Worm (Caenorhabditis elegans) whole organism, late embryonic: Measurements from ENCODE around the gene srz-1.

Experiments used
- ceh-24 ChIP-seq: sonication (generic microtip); optimal IDR thresholded peaks from 2 replicates; lab custom pipeline; 2016; ENCODE audit warnings: mild to moderate bottlenecking, missing genetic modification characterization, missing compliant biosample characterization
- fkh-10 ChIP-seq: fragments of 150-350 bp; optimal IDR thresholded peaks from 2 replicates; lab custom pipeline; 2014; ENCODE audit warnings: missing biosample characterization, missing genetic modification reagents, missing genetic modification characterization
- pag-3 ChIP-seq: sonication (generic microtip); optimal IDR thresholded peaks from 2 replicates; lab custom pipeline; 2016; ENCODE audit warnings: missing compliant biosample characterization, missing genetic modification characterization, borderline replicate concordance
- pha-4 ChIP-seq: fragments of 150-350 bp; optimal IDR thresholded peaks from 2 replicates; lab custom pipeline; 2018; ENCODE audit warnings: missing biosample characterization, missing genetic modification reagents, missing genetic modification characterization
- pqm-1 ChIP-seq: sonication (generic microtip); optimal IDR thresholded peaks from 2 replicates; lab custom pipeline; 2016; ENCODE audit warnings: missing genetic modification characterization, missing compliant biosample characterization
- ztf-16 ChIP-seq: sonication (generic microtip); optimal IDR thresholded peaks from 2 replicates; lab custom pipeline; 2017; ENCODE audit warnings: missing genetic modification characterization, missing compliant biosample characterization

DNA sequence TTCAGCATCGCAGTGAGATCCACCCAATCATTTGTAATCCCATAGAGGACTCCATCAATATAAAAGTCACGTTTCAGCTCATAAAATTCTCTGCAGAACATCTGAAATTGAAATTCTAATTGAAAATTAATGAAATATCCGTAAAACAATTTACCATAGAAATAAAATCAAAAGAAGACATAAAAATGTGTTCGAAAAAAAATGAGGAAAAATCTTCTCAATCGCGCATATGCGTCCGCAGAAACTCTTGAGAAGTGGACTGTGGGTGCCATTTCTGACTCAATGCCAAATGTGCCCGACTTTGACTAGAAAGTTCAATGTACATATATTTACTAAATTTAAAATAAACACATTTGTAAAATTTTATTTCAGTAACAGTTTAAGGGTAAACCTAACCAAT is 7.2 kb upstream of the srz-1 start, which contains the start of gene F14F8.9:
- TF ChIP-seq fkh-10 (no peak), pqm-1 (tag; lab: Kevin White, UChicago) (no peak), pha-4 (no peak), ceh-24 (tag; lab: Kevin White, UChicago) (no peak), ztf-16 (tag; lab: Kevin White, UChicago) (no peak), pag-3 (tag; lab: Kevin White, UChicago) (no peak)
